Fruit fly (Drosophila melanogaster): ENCODE measurements around the gene Cp7Fb.

Cp7Fb gene

dm6 chrX:8499151-8499550, 25.5 kb downstream of the Cp7Fb start (continued):
- TF ChIP-seq CG32532 (GFP tag; IDR thresholded peaks at IDR 0.05) (0 out of 2 replicates have a peak, but pooled peaks have one; percentile 34), bab2 (GFP tag; optimal IDR thresholded peaks at IDR 0.05) (peak; percentile 3), CG4820 (GFP tag; optimal IDR thresholded peaks at IDR 0.05) (peak; percentile 7), sob (GFP tag; IDR thresholded peaks at IDR 0.05) (peak; percentile 24; the same call in 1 of the 2 replicates), CG7839 (tag; optimal IDR thresholded peaks at IDR 0.05) (peak; percentile 4), dmrt99B (tag; optimal IDR thresholded peaks at IDR 0.05) (peak; percentile 14), CG7357 (GFP tag; IDR thresholded peaks at IDR 0.05) (no peak), tgo (GFP tag; IDR thresholded peaks at IDR 0.05) (no peak), CG15269 (tag; optimal IDR thresholded peaks at IDR 0.05) (peak; percentile 1), NC2α (GFP tag; optimal IDR thresholded peaks at IDR 0.05) (no peak), B-H1 (GFP tag; IDR thresholded peaks at IDR 0.05) (peak; percentile 26; the same call in 1 of the 3 replicates), sc (optimal IDR thresholded peaks at IDR 0.05) (no peak), sc (GFP tag; optimal IDR thresholded peaks at IDR 0.05) (no peak), gem (tag; optimal IDR thresholded peaks at IDR 0.05) (peak; percentile 12), CG1024 (GFP tag; IDR thresholded peaks at IDR 0.05) (peak; percentile 31; the same call in 1 of the 2 replicates), dpn (GFP tag; optimal IDR thresholded peaks at IDR 0.05) (peak; percentile 7 to 9), fd96Cb (tag; optimal IDR thresholded peaks at IDR 0.05) (peak; percentile 5), CG1647 (GFP tag; optimal IDR thresholded peaks at IDR 0.05) (peak; percentile 4), Ada2b (GFP tag; IDR thresholded peaks at IDR 0.05) (0 out of 2 replicates have a peak, but pooled peaks have one; percentile 22), gsb (GFP tag; IDR thresholded peaks at IDR 0.05) (no peak), slp2 (GFP tag; optimal IDR thresholded peaks at IDR 0.05) (peak; percentile 19), YL-1 (GFP tag; optimal IDR thresholded peaks at IDR 0.05) (no peak), CG17359 (tag; optimal IDR thresholded peaks at IDR 0.05) (peak; percentile 24), CG11695 (GFP tag; IDR thresholded peaks at IDR 0.05) (0 out of 3 replicates have a peak, but pooled peaks have one; percentile 25), CG11504 (tag; optimal IDR thresholded peaks at IDR 0.05) (peak; percentile 35), Xbp1 (GFP tag; optimal IDR thresholded peaks at IDR 0.05) (peak; percentile 17), CG14441 (GFP tag; IDR thresholded peaks at IDR 0.05) (peak; percentile 42; the same call in 1 of the 2 replicates), prd (optimal IDR thresholded peaks at IDR 0.05) (no peak), prd (GFP tag; IDR thresholded peaks at IDR 0.05) (peak; percentile 32; the same call in 1 of the 3 replicates), ind (GFP tag; optimal IDR thresholded peaks at IDR 0.05) (peak; percentile 3), hkb (optimal IDR thresholded peaks at IDR 0.05) (no peak), hkb (GFP tag; IDR thresholded peaks at IDR 0.05) (0 out of 2 replicates have a peak, but pooled peaks have one; percentile 19), Hr51 (GFP tag; optimal IDR thresholded peaks at IDR 0.05) (peak in 1 of 2 experiments; percentile 24), H2.0 (GFP tag; IDR thresholded peaks at IDR 0.05) (peak; percentile 24; the same call in 1 of the 2 replicates), row (GFP tag; IDR thresholded peaks at IDR 0.05) (peak; percentile 33; the same call in 1 of the 3 replicates), CG10366 (GFP tag; IDR thresholded peaks at IDR 0.05) (peak; percentile 25; the same call in 1 of the 2 replicates), ara (GFP tag; IDR thresholded peaks at IDR 0.05) (0 out of 2 replicates have a peak, but pooled peaks have one; percentile 35), Med (GFP tag) (peak; percentile 81), esg (GFP tag; conservative IDR thresholded peaks at IDR 0.05) (no peak), CG2120 (GFP tag; optimal IDR thresholded peaks at IDR 0.05) (peak; percentile 29), lab (GFP tag; optimal IDR thresholded peaks at IDR 0.05) (peak; percentile 28)

- TF ChIP-seq CG34422 (GFP tag; IDR thresholded peaks at IDR 0.05) (no peak), CG8290 (GFP tag; optimal IDR thresholded peaks at IDR 0.05) (no peak), CG8290 (tag; optimal IDR thresholded peaks at IDR 0.05) (peak in 1 of 2 experiments; percentile 28), maf-S (GFP tag; optimal IDR thresholded peaks at IDR 0.05) (no peak), sima (GFP tag; optimal IDR thresholded peaks at IDR 0.05) (no peak), Deaf1 (tag; optimal IDR thresholded peaks at IDR 0.05) (peak; percentile 94), fd102C (GFP tag; optimal IDR thresholded peaks at IDR 0.05) (no peak), sisA (GFP tag; IDR thresholded peaks at IDR 0.05) (no peak), twi (tag; optimal IDR thresholded peaks at IDR 0.05) (no peak), vfl (GFP tag; optimal IDR thresholded peaks at IDR 0.05) (no peak), croc (GFP tag; conservative IDR thresholded peaks at IDR 0.05) (no peak), Med (GFP tag) (peak; percentile 17), CG13624 (GFP tag; optimal IDR thresholded peaks at IDR 0.05) (no peak), CG32767 (GFP tag; IDR thresholded peaks at IDR 0.05) (no peak), exex (tag; optimal IDR thresholded peaks at IDR 0.05) (peak; percentile 38)
These were observed 27.7 kb downstream of the Cp7Fb start for dm6 chrX:8501374-8501773.

Measured in whole organism, embryonic.